Worm (Caenorhabditis elegans) whole organism, young adult: ENCODE measurements around the gene T06E4.5.
A peak's percentile ranks its signal among the peaks of the same experiment; 100 is the strongest.

Experiments
- B0019.2 ChIP-seq: fragments of 200-800 bp; sonication (Bioruptor generic); conservative IDR thresholded peaks from 2 replicates; pipeline ENCODE4 v1.3.6; 2022; ENCODE audit warnings: missing genetic modification reagents, missing genetic modification characterization, missing compliant biosample characterization
- B0035.1 ChIP-seq: sonication (generic microtip); optimal IDR thresholded peaks from 2 replicates; lab custom pipeline; 2016; ENCODE audit warnings: missing genetic modification characterization, mild to moderate bottlenecking, missing compliant biosample characterization, missing genotype, missing genetic modification reagents
- C06A6.2 ChIP-seq: fragments of 200-800 bp; sonication (Bioruptor generic); conservative IDR thresholded peaks from 2 replicates; pipeline ENCODE4 v1.3.6; 2022; ENCODE audit warnings: missing genetic modification characterization, missing compliant biosample characterization
- C17E4.6 ChIP-seq: fragments of 200-800 bp; sonication (Bioruptor generic); IDR thresholded peaks from 2 replicates; pipeline ENCODE4 v1.3.6; 2022; ENCODE audit warnings: missing genetic modification reagents, missing genetic modification characterization, missing compliant biosample characterization
- D2030.7 ChIP-seq: fragments of 200-800 bp; sonication (Bioruptor generic); IDR thresholded peaks from 2 replicates; pipeline ENCODE4 v1.3.6; 2022; ENCODE audit warnings: missing genetic modification reagents, missing genetic modification characterization, missing compliant biosample characterization
- F10E7.11 ChIP-seq: sonication (generic microtip); optimal IDR thresholded peaks from 2 replicates; lab custom pipeline; 2017; ENCODE audit warnings: mild to moderate bottlenecking, missing genetic modification characterization, moderate library complexity, missing compliant biosample characterization
- F33H1.4 ChIP-seq: fragments of 200-800 bp; sonication (Bioruptor generic); IDR thresholded peaks from 2 replicates; pipeline ENCODE4 v1.3.6; 2022; ENCODE audit warnings: missing genetic modification reagents, missing genetic modification characterization, missing compliant biosample characterization
- F39B2.1 ChIP-seq: fragments of 200-800 bp; sonication (Bioruptor generic); IDR thresholded peaks from 2 replicates; pipeline ENCODE4 v1.3.6; 2022; ENCODE audit warnings: missing genetic modification reagents, missing genetic modification characterization, missing compliant biosample characterization
- K11D2.4 ChIP-seq: fragments of 200-800 bp; sonication (Bioruptor generic); IDR thresholded peaks from 2 replicates; pipeline ENCODE4 v1.3.6; 2022; ENCODE audit warnings: missing genetic modification reagents, missing genetic modification characterization, missing compliant biosample characterization
- Y56A3A.18 ChIP-seq: fragments of 200-800 bp; sonication (Bioruptor generic); IDR thresholded peaks from 2 replicates; pipeline ENCODE4 v1.3.6; 2022; ENCODE audit warnings: missing genetic modification reagents, missing genetic modification characterization, missing compliant biosample characterization
- Y95B8A.8 ChIP-seq: fragments of 200-800 bp; sonication (Bioruptor generic); IDR thresholded peaks from 2 replicates; pipeline ENCODE4 v1.3.6; 2022; ENCODE audit warnings: missing genetic modification reagents, missing genetic modification characterization, missing compliant biosample characterization
- attf-6 ChIP-seq: fragments of 200-800 bp; sonication (Bioruptor generic); IDR thresholded peaks from 2 replicates; pipeline ENCODE4 v1.3.6; 2022; ENCODE audit warnings: missing genetic modification reagents, missing genetic modification characterization, missing compliant biosample characterization
- cebp-1 ChIP-seq, 2 experiments: fragments of 200-800 bp in 1 of 2; sonication (Bioruptor generic) in 1 of 2; sonication (generic microtip) in 1 of 2; IDR thresholded peaks in 1 of 2; optimal IDR thresholded peaks in 1 of 2; 2 replicates each; pipeline versions ENCODE4 v1.3.6 to Lab custom; 2017 to 2022; ENCODE audit warnings: missing compliant biosample characterization in 2 of 2, missing genetic modification characterization in 2 of 2, mild to moderate bottlenecking in 1 of 2, missing genetic modification reagents in 1 of 2, moderate library complexity in 1 of 2
- ceh-100 ChIP-seq: fragments of 200-800 bp; sonication (Bioruptor generic); IDR thresholded peaks from 2 replicates; pipeline ENCODE4 v1.3.6; 2022; ENCODE audit warnings: missing genetic modification reagents, missing genetic modification characterization, missing compliant biosample characterization
- ceh-40 ChIP-seq: fragments of 200-800 bp; sonication (Bioruptor generic); IDR thresholded peaks from 2 replicates; pipeline ENCODE4 v1.3.6; 2022; ENCODE audit warnings: missing genetic modification characterization, missing compliant biosample characterization
- ceh-91 ChIP-seq: fragments of 200-800 bp; sonication (Bioruptor generic); IDR thresholded peaks from 2 replicates; pipeline ENCODE4 v1.3.6; 2022; ENCODE audit warnings: missing genetic modification reagents, missing genetic modification characterization, missing compliant biosample characterization
- dox-1 ChIP-seq: fragments of 200-800 bp; sonication (Bioruptor generic); IDR thresholded peaks from 2 replicates; pipeline ENCODE4 v1.3.6; 2022; ENCODE audit warnings: missing genetic modification reagents, missing genetic modification characterization, missing compliant biosample characterization
- egl-44 ChIP-seq: fragments of 200-800 bp; sonication (Bioruptor generic); IDR thresholded peaks from 2 replicates; pipeline ENCODE4 v1.3.6; 2022; ENCODE audit warnings: missing genetic modification reagents, missing genetic modification characterization, missing compliant biosample characterization
- egrh-3 ChIP-seq: fragments of 200-800 bp; sonication (Bioruptor generic); IDR thresholded peaks from 2 replicates; pipeline ENCODE4 v1.3.6; 2022; ENCODE audit warnings: missing genetic modification reagents, missing genetic modification characterization, missing compliant biosample characterization
- ekl-4 ChIP-seq: fragments of 200-800 bp; sonication (Bioruptor generic); IDR thresholded peaks from 2 replicates; pipeline ENCODE4 v1.3.6; 2022; ENCODE audit warnings: missing genetic modification reagents, missing genetic modification characterization, missing compliant biosample characterization
- fkh-3 ChIP-seq: sonication (generic microtip); optimal IDR thresholded peaks from 2 replicates; lab custom pipeline; 2016; ENCODE audit warnings: mild to moderate bottlenecking, missing genetic modification characterization, missing compliant biosample characterization
- hlh-26 ChIP-seq: fragments of 200-800 bp; sonication (Bioruptor generic); conservative IDR thresholded peaks from 2 replicates; pipeline ENCODE4 v1.3.6; 2022; ENCODE audit warnings: missing genetic modification reagents, missing genetic modification characterization, missing compliant biosample characterization
- hmg-20 ChIP-seq: fragments of 200-800 bp; sonication (Bioruptor generic); IDR thresholded peaks from 2 replicates; pipeline ENCODE4 v1.3.6; 2022; ENCODE audit warnings: missing genetic modification reagents, missing genetic modification characterization, missing compliant biosample characterization
- hsf-1 ChIP-seq: fragments of 200-800 bp; sonication (Bioruptor generic); IDR thresholded peaks from 2 replicates; pipeline ENCODE4 v1.3.6; 2022; ENCODE audit warnings: missing genetic modification reagents, missing genetic modification characterization, missing compliant biosample characterization
- lin-40 ChIP-seq: sonication (generic microtip); optimal IDR thresholded peaks from 2 replicates; lab custom pipeline; 2016; ENCODE audit warnings: missing genetic modification characterization, mild to moderate bottlenecking, missing compliant biosample characterization, missing genotype, missing genetic modification reagents
- lsl-1 ChIP-seq: fragments of 200-800 bp; sonication (Bioruptor generic); optimal IDR thresholded peaks from 2 replicates; lab custom pipeline; 2018; ENCODE audit warnings: mild to moderate bottlenecking, missing genetic modification characterization, moderate library complexity, missing compliant biosample characterization
- madf-3 ChIP-seq: fragments of 200-800 bp; sonication (Bioruptor generic); IDR thresholded peaks from 2 replicates; pipeline ENCODE4 v1.3.6; 2022; ENCODE audit warnings: missing genetic modification reagents, missing genetic modification characterization, missing compliant biosample characterization
- madf-6 ChIP-seq: fragments of 200-800 bp; sonication (Bioruptor generic); IDR thresholded peaks from 2 replicates; pipeline ENCODE4 v1.3.6; 2022; ENCODE audit warnings: missing genetic modification reagents, missing genetic modification characterization, missing compliant biosample characterization
- mxl-1 ChIP-seq: sonication (generic microtip); optimal IDR thresholded peaks from 2 replicates; lab custom pipeline; 2016; ENCODE audit warnings: missing genetic modification characterization, missing compliant biosample characterization
- nfyb-1 ChIP-seq: fragments of 200-800 bp; sonication (Bioruptor generic); IDR thresholded peaks from 2 replicates; pipeline ENCODE4 v1.3.6; 2022; ENCODE audit warnings: missing genetic modification reagents, missing genetic modification characterization, missing compliant biosample characterization
- pbrm-1 ChIP-seq: fragments of 200-800 bp; sonication (Bioruptor generic); IDR thresholded peaks from 2 replicates; pipeline ENCODE4 v1.3.6; 2022; ENCODE audit warnings: missing genetic modification reagents, missing genetic modification characterization, missing compliant biosample characterization
- rcor-1 ChIP-seq: fragments of 200-800 bp; sonication (Bioruptor generic); IDR thresholded peaks from 2 replicates; pipeline ENCODE4 v1.3.6; 2022; ENCODE audit warnings: missing genetic modification reagents, missing genetic modification characterization, missing compliant biosample characterization
- unc-130 ChIP-seq: sonication (generic microtip); optimal IDR thresholded peaks from 2 replicates; lab custom pipeline; 2016; ENCODE audit warnings: missing genetic modification reagents, missing genetic modification characterization, missing compliant biosample characterization
- zfh-2 ChIP-seq: fragments of 200-800 bp; sonication (Bioruptor generic); conservative IDR thresholded peaks from 2 replicates; pipeline ENCODE4 v1.3.6; 2022; ENCODE audit warnings: missing genetic modification reagents, missing genetic modification characterization, missing compliant biosample characterization

Gene T06E4.5

ce11 chrV:9590317-9590716 lies 40.7 kb upstream of the T06E4.5 start, which contains the start of gene K09G1.2:
Gene K09G1.2, plus strand, starts transcription at chrV:9590617.
- TF ChIP-seq B0035.1 (tag; lab: Kevin White, UChicago) = no peak
- no peak for TF ChIP-seq zfh-2 (GFP tag; lab: Robert Waterston, UW)
- TF ChIP-seq C17E4.6 = no peak
- TF ChIP-seq lsl-1 (GFP tag; lab: Kevin White, UChicago) = no peak
- no peak for TF ChIP-seq cebp-1 (GFP tag; IDR thresholded peaks at IDR 0.05; lab: Robert Waterston, UW)
- TF ChIP-seq cebp-1 (tag; optimal IDR thresholded peaks at IDR 0.05; lab: Kevin White, UChicago) = no peak
- no peak for TF ChIP-seq F10E7.11
- no peak for TF ChIP-seq F33H1.4
- no peak for TF ChIP-seq fkh-3 (tag; lab: Kevin White, UChicago)
- TF ChIP-seq C06A6.2 (GFP tag; lab: Robert Waterston, UW) = no peak
- TF ChIP-seq lin-40 (tag; lab: Kevin White, UChicago) = no peak
- TF ChIP-seq unc-130 (GFP tag; lab: Kevin White, UChicago) = no peak
- TF ChIP-seq mxl-1 (tag; lab: Kevin White, UChicago) = no peak
- TF ChIP-seq hmg-20 = no peak
- TF ChIP-seq K11D2.4 (GFP tag; lab: Robert Waterston, UW) = no peak
- TF ChIP-seq hlh-26 (GFP tag; lab: Robert Waterston, UW) = no peak

ce11 chrV:9601904-9602303 lies 29.1 kb upstream of the T06E4.5 start:
- TF ChIP-seq egrh-3 (peak; percentile 93), D2030.7 (GFP tag; lab: Robert Waterston, UW) (peak; percentile 17; the same call in 1 of the 2 replicates), F33H1.4 (peak; percentile 51)

ce11 chrV:9603488-9603887 lies 27.6 kb upstream of the T06E4.5 start:
- peak; percentile 62; the same call in 1 of the 2 replicates for TF ChIP-seq egl-44
- TF ChIP-seq ceh-91 (GFP tag; lab: Robert Waterston, UW) = peak; percentile 12; the same call in 1 of the 2 replicates
- TF ChIP-seq ceh-100 (GFP tag; lab: Robert Waterston, UW) = peak; percentile 47; the same call in 1 of the 2 replicates
- peak; percentile 76; the same call in 1 of the 2 replicates for TF ChIP-seq Y56A3A.18
- TF ChIP-seq dox-1 (GFP tag; lab: Robert Waterston, UW) = peak; percentile 96
- TF ChIP-seq attf-6 = peak; percentile 66
- 0 out of 2 replicates have a peak, but pooled peaks have one; percentile 68 for TF ChIP-seq F39B2.1 (GFP tag; lab: Robert Waterston, UW)
- peak; percentile 67 for TF ChIP-seq madf-6 (GFP tag; lab: Robert Waterston, UW)
- TF ChIP-seq hsf-1 (GFP tag; lab: Robert Waterston, UW) = peak; percentile 99
- TF ChIP-seq pbrm-1 (GFP tag; lab: Robert Waterston, UW) = peak; percentile 69
- TF ChIP-seq B0019.2 = 0 out of 2 replicates have a peak, but pooled peaks have one; percentile 55
- TF ChIP-seq ekl-4 (GFP tag; lab: Robert Waterston, UW) = peak; percentile 77
- TF ChIP-seq egrh-3 = peak; percentile 66
- peak; percentile 22; the same call in 1 of the 2 replicates for TF ChIP-seq Y95B8A.8 (GFP tag; lab: Robert Waterston, UW)
- peak; percentile 29; the same call in 1 of the 2 replicates for TF ChIP-seq F33H1.4
- 0 out of 2 replicates have a peak, but pooled peaks have one; percentile 40 for TF ChIP-seq nfyb-1
- peak; percentile 59; the same call in 1 of the 2 replicates for TF ChIP-seq D2030.7 (GFP tag; lab: Robert Waterston, UW)
- TF ChIP-seq madf-3 (GFP tag; lab: Robert Waterston, UW) = peak; percentile 82
- TF ChIP-seq ceh-40 = 0 out of 2 replicates have a peak, but pooled peaks have one; percentile 56
- TF ChIP-seq rcor-1 (GFP tag; lab: Robert Waterston, UW) = peak; percentile 60
